Worm (Caenorhabditis elegans) whole organism, late embryonic: ENCODE results near the gene PDB1.1.

Experiments used
- ceh-18 ChIP-seq: sonication (generic microtip); optimal IDR thresholded peaks from 2 replicates; lab custom pipeline; 2016; ENCODE audit warnings: missing genetic modification characterization, missing compliant biosample characterization
- ceh-24 ChIP-seq: sonication (generic microtip); optimal IDR thresholded peaks from 2 replicates; lab custom pipeline; 2016; ENCODE audit warnings: mild to moderate bottlenecking, missing genetic modification characterization, missing compliant biosample characterization
- elt-2 ChIP-seq: sonication (generic microtip); optimal IDR thresholded peaks from 2 replicates; lab custom pipeline; 2016; ENCODE audit warnings: missing genetic modification reagents, missing genetic modification characterization, missing compliant biosample characterization
- fkh-10 ChIP-seq: fragments of 150-350 bp; optimal IDR thresholded peaks from 2 replicates; lab custom pipeline; 2014; ENCODE audit warnings: missing biosample characterization, missing genetic modification reagents, missing genetic modification characterization
- hlh-30 ChIP-seq: sonication (generic microtip); optimal IDR thresholded peaks from 2 replicates; lab custom pipeline; 2017; ENCODE audit warnings: antibody characterized with exemption, missing genetic modification characterization, missing compliant biosample characterization; ENCODE audit not compliant: insufficient read depth
- lin-11 ChIP-seq: fragments of 200-800 bp; sonication (Bioruptor generic); optimal IDR thresholded peaks from 2 replicates; lab custom pipeline; 2018; ENCODE audit warnings: mild to moderate bottlenecking, missing genetic modification characterization, missing compliant biosample characterization
- nfya-1 ChIP-seq: sonication (generic microtip); optimal IDR thresholded peaks from 2 replicates; lab custom pipeline; 2017; ENCODE audit warnings: missing genetic modification characterization, mild to moderate bottlenecking, missing compliant biosample characterization, antibody characterized with exemption, moderate library complexity
- ref-2 ChIP-seq: sonication (generic microtip); optimal IDR thresholded peaks from 2 replicates; lab custom pipeline; 2016; ENCODE audit warnings: missing genetic modification characterization, missing compliant biosample characterization

DNA sequence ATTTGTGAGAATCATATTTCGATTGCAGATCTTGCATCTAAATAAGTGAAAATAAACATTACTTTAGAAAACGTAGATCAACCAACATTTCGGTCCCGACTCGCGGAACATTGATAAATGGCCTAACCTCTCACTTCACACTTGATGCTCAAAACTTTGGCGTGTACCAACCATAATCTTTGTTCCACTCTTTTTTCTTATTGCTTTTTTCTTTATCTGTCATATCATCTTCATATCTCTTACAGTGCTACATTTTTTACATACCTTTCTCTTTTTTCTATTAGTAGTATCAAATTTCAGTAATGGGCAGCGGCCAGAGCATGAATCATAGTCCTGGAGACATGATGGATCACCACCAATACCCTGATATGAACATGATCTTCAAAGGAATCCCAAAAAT is 33.6 kb downstream of the PDB1.1 start, which contains the start of gene F46C8.3:
- TF ChIP-seq nfya-1 (tag; lab: Kevin White, UChicago) (no peak), elt-2 (tag; lab: Kevin White, UChicago) (no peak), ceh-24 (tag; lab: Kevin White, UChicago) (no peak), lin-11 (tag; lab: Kevin White, UChicago) (no peak), ref-2 (tag; lab: Kevin White, UChicago) (no peak), fkh-10 (no peak), hlh-30 (no peak), ceh-18 (tag; lab: Kevin White, UChicago) (no peak)
